Worm (Caenorhabditis elegans) whole organism, L3 larva: ENCODE measurements around the gene nhr-235.

Experiments
- elt-2 ChIP-seq: sonication (generic microtip); optimal IDR thresholded peaks from 2 replicates; lab custom pipeline; 2016; ENCODE audit warnings: missing genetic modification reagents, mild to moderate bottlenecking, missing genetic modification characterization, missing compliant biosample characterization
- nhr-237 ChIP-seq: fragments of 150-350 bp; optimal IDR thresholded peaks from 2 replicates; lab custom pipeline; 2014; ENCODE audit warnings: missing biosample characterization, missing genetic modification characterization
- snpc-4 ChIP-seq: fragments of 150-350 bp; optimal IDR thresholded peaks from 2 replicates; lab custom pipeline; 2014; ENCODE audit warnings: missing biosample characterization, missing genetic modification characterization
- ztf-11 ChIP-seq: fragments of 150-350 bp; optimal IDR thresholded peaks from 2 replicates; lab custom pipeline; 2014; ENCODE audit warnings: missing biosample characterization, missing genetic modification characterization

ce11 chrII:12616081-12616480, 24.4 kb upstream of the nhr-235 start, which contains the start of gene nspe-6:
- TF ChIP-seq elt-2 (tag; lab: Kevin White, UChicago) (no peak), snpc-4 (no peak), ztf-11 (tag; lab: Kevin White, UChicago) (no peak), nhr-237 (tag; lab: Kevin White, UChicago) (no peak)
